Fruit fly (Drosophila melanogaster): ENCODE measurements around the gene CG5390.

DNA sequence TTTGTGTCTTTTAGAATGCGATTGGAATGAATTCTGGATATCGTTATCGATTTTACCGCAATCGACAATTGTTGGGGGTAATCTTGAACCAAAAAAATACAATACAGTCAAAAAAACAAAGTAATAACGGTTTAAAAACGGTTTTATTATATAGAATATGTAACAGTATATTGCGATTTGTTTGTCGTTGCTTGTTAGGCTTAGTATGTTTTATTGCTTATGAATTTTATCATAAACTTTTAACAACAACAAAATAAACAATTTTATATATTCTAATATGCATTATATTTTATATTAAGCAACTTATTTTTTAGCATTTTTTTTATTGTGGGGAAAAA, 6.6 kb downstream of the CG5390 start, which contains the start of gene CYLD:
- TF ChIP-seq EcR (GFP tag; optimal IDR thresholded peaks at IDR 0.05) (no peak), D1 (tag; optimal IDR thresholded peaks at IDR 0.05) (peak; percentile 82), Pif1B (GFP tag; optimal IDR thresholded peaks at IDR 0.05) (no peak), CG15710 (tag; optimal IDR thresholded peaks at IDR 0.05) (peak; percentile 50), CG9948 (tag; optimal IDR thresholded peaks at IDR 0.05) (peak; percentile 58), CG8301 (tag; optimal IDR thresholded peaks at IDR 0.05) (peak; percentile 68), CG34367 (tag; optimal IDR thresholded peaks at IDR 0.05) (peak; percentile 43), Ets98B (GFP tag; IDR thresholded peaks at IDR 0.05) (no peak; the same call in 1 of the 2 replicates), gl (tag; optimal IDR thresholded peaks at IDR 0.05) (no peak), Pif1A (GFP tag; optimal IDR thresholded peaks at IDR 0.05) (no peak)
